Fruit fly (Drosophila melanogaster): ENCODE data around the gene PGRP-LB.
A peak's percentile ranks its signal among the peaks of the same experiment; 100 is the strongest.

PGRP-LB gene

DNA sequence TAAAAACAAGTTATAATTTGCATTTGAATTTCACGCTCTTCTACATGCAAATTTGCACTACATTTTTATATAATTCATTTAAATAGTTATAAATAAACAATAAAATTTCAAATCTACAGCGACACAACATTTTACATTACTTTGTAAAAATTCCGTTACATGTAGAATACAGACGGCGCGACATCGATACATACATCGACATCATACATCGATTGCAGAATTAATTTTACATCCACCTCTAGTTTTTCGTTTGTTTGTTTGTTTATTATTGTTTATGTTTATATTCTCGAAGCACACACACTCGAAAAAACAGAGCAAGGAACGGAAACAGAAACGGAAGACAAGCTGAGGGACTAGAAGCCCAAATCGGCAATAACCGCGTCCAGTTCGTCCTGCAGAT, 22.8 kb downstream of the PGRP-LB start, which contains the start of gene CG17230 (continued):
- peak; percentile 74 for TF ChIP-seq Myb (GFP tag; optimal IDR thresholded peaks at IDR 0.05)

DNA sequence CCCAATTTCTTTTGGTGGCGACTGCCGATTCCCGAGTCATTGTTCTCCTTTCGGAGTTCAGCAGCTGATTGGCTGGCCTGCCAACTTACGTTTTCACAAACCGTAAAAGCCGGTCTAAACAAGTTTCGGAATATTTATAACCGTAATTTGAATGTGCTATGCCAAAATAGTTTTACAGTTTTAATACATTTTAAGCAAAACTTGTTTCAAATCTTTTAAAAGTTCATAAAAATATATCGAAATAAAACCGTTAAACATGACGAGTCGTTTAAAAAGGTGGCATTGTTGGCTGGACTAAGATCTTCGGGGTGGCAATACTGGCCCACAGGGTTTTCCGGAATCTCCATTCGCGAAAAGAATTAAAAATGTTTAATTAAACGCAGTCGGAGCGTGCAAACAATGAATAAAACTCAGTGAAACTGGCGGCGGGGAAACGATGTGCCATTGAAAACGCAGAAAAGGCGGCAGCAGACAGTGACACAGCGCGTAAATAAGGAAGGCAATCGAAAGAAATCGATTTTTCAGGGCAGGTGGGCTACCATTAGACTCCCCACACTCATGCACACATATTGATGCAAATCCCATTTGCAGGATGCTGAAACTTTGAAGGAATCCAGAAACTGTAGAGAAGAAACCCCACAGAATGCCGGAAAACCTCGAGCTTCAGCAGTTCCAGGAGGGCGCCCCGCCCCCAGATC, 24.7 kb downstream of the PGRP-LB start, which contains the start of the genes Exd2 and CG5281:
Exd2 (minus strand) TSS at position 167 of the 698 bp plus-strand sequence.
CG5281 (plus strand) TSS at position 314 of the 698 bp plus-strand sequence.
- TF ChIP-seq bowl (GFP tag; IDR thresholded peaks at IDR 0.05) = no peak
- TF ChIP-seq CG2199 (GFP tag; IDR thresholded peaks at IDR 0.05) = no peak
- no peak for TF ChIP-seq CG11696 (GFP tag; IDR thresholded peaks at IDR 0.05)
- TF ChIP-seq row (GFP tag; IDR thresholded peaks at IDR 0.05) = peak; percentile 38; the same call in 2 of the 3 replicates
- peak; percentile 59 for TF ChIP-seq chn (GFP tag; optimal IDR thresholded peaks at IDR 0.05)
- no peak for TF ChIP-seq tio (GFP tag; optimal IDR thresholded peaks at IDR 0.05)
- TF ChIP-seq otp (GFP tag; IDR thresholded peaks at IDR 0.05) = 0 out of 3 replicates have a peak, but pooled peaks have one; percentile 7
- no peak for TF ChIP-seq Hr39 (optimal IDR thresholded peaks at IDR 0.05)
- no peak for TF ChIP-seq Oaz (GFP tag; IDR thresholded peaks at IDR 0.05)
- TF ChIP-seq inv (GFP tag; IDR thresholded peaks at IDR 0.05; ENCODE audit: partially characterized antibody) = no peak
- TF ChIP-seq ERR (GFP tag; optimal IDR thresholded peaks at IDR 0.05) = peak; percentile 37
- TF ChIP-seq CG4328 (GFP tag; optimal IDR thresholded peaks at IDR 0.05) = peak; percentile 53
- TF ChIP-seq gro (GFP tag; optimal IDR thresholded peaks at IDR 0.05) = peak; percentile 34
- TF ChIP-seq CG1529 (GFP tag; optimal IDR thresholded peaks at IDR 0.05) = peak; percentile 22
- peak; percentile 43 for TF ChIP-seq MESR4 (GFP tag; optimal IDR thresholded peaks at IDR 0.05)
- no peak for TF ChIP-seq CG42726 (GFP tag; IDR thresholded peaks at IDR 0.05; ENCODE audit: partially characterized antibody)
- no peak for TF ChIP-seq CG14965 (GFP tag; optimal IDR thresholded peaks at IDR 0.05; ENCODE audit: borderline replicate concordance)
- peak; percentile 86 for TF ChIP-seq Sin3A (optimal IDR thresholded peaks at IDR 0.05)
- no peak for TF ChIP-seq ab (GFP tag; optimal IDR thresholded peaks at IDR 0.05)
- TF ChIP-seq Aef1 (GFP tag; IDR thresholded peaks at IDR 0.05) = no peak
- no peak for TF ChIP-seq CG10321 (GFP tag; IDR thresholded peaks at IDR 0.05)
- peak; percentile 77 for TF ChIP-seq CG10462 (GFP tag; optimal IDR thresholded peaks at IDR 0.05)
- no peak for TF ChIP-seq ham (GFP tag; IDR thresholded peaks at IDR 0.05)
- peak; percentile 4 for TF ChIP-seq CG6254 (GFP tag; optimal IDR thresholded peaks at IDR 0.05)
- TF ChIP-seq pum (GFP tag; optimal IDR thresholded peaks at IDR 0.05) = peak; percentile 49
- peak; percentile 57 for TF ChIP-seq hkb (optimal IDR thresholded peaks at IDR 0.05)
- no peak for TF ChIP-seq hkb (GFP tag; IDR thresholded peaks at IDR 0.05)
- TF ChIP-seq Spps (tag; optimal IDR thresholded peaks at IDR 0.05) = peak; percentile 18
- peak; percentile 9 for TF ChIP-seq fd96Cb (tag; optimal IDR thresholded peaks at IDR 0.05)
- peak; percentile 31; the same call in 1 of the 2 replicates for TF ChIP-seq CG10366 (GFP tag; IDR thresholded peaks at IDR 0.05)
- no peak for TF ChIP-seq CG18262 (tag; optimal IDR thresholded peaks at IDR 0.05)
- TF ChIP-seq Pdp1 (GFP tag; optimal IDR thresholded peaks at IDR 0.05) = peak in 1 of 2 experiments; percentile 43
- TF ChIP-seq gsb (GFP tag; IDR thresholded peaks at IDR 0.05) = no peak
- TF ChIP-seq B-H2 (GFP tag; optimal IDR thresholded peaks at IDR 0.05) = peak; percentile 44
- TF ChIP-seq CG8281 (tag; optimal IDR thresholded peaks at IDR 0.05) = no peak
- TF ChIP-seq CG11456 (GFP tag; IDR thresholded peaks at IDR 0.05) = no peak
- TF ChIP-seq Sry-β (GFP tag; optimal IDR thresholded peaks at IDR 0.05) = no peak
- TF ChIP-seq ttk (GFP tag; IDR thresholded peaks at IDR 0.05) = no peak
- peak; percentile 25 for TF ChIP-seq Nf-YC (tag; optimal IDR thresholded peaks at IDR 0.05)
- peak; percentile 4 for TF ChIP-seq en (GFP tag; optimal IDR thresholded peaks at IDR 0.05)
- peak; percentile 72 for TF ChIP-seq CG3847 (GFP tag; IDR thresholded peaks at IDR 0.05)
- TF ChIP-seq HLH4C (GFP tag; IDR thresholded peaks at IDR 0.05; ENCODE audit: partially characterized antibody) = no peak
- TF ChIP-seq ara (GFP tag; IDR thresholded peaks at IDR 0.05) = no peak
- no peak for TF ChIP-seq tap (tag; optimal IDR thresholded peaks at IDR 0.05)
- no peak for TF ChIP-seq br (optimal IDR thresholded peaks at IDR 0.05)
- no peak for TF ChIP-seq aop (GFP tag; IDR thresholded peaks at IDR 0.05)
- peak; percentile 58 for TF ChIP-seq Antp (GFP tag; optimal IDR thresholded peaks at IDR 0.05)
- TF ChIP-seq dmrt11E (tag; optimal IDR thresholded peaks at IDR 0.05) = peak; percentile 59
- peak; percentile 9 for TF ChIP-seq CG1233 (GFP tag; optimal IDR thresholded peaks at IDR 0.05)
